Worm (Caenorhabditis elegans) whole organism, late embryonic: Measurements from ENCODE around the gene ain-1.

Source experiments
- gmeb-2 ChIP-seq: sonication (generic microtip); optimal IDR thresholded peaks from 2 replicates; lab custom pipeline; 2016; ENCODE audit warnings: missing genetic modification characterization, inconsistent platforms, missing compliant biosample characterization
- madf-2 ChIP-seq: sonication (generic microtip); optimal IDR thresholded peaks from 2 replicates; lab custom pipeline; 2017; ENCODE audit warnings: missing genetic modification characterization, missing compliant biosample characterization
- nhr-11 ChIP-seq: fragments of 150-350 bp; optimal IDR thresholded peaks from 2 replicates; lab custom pipeline; 2014; ENCODE audit warnings: missing biosample characterization, missing genetic modification characterization
- nhr-232 ChIP-seq: sonication (generic microtip); optimal IDR thresholded peaks from 2 replicates; lab custom pipeline; 2016; ENCODE audit warnings: missing genetic modification characterization, missing compliant biosample characterization
- pag-3 ChIP-seq: sonication (generic microtip); optimal IDR thresholded peaks from 2 replicates; lab custom pipeline; 2016; ENCODE audit warnings: missing compliant biosample characterization, missing genetic modification characterization, borderline replicate concordance
- pqm-1 ChIP-seq: sonication (generic microtip); optimal IDR thresholded peaks from 2 replicates; lab custom pipeline; 2016; ENCODE audit warnings: missing genetic modification characterization, missing compliant biosample characterization

DNA sequence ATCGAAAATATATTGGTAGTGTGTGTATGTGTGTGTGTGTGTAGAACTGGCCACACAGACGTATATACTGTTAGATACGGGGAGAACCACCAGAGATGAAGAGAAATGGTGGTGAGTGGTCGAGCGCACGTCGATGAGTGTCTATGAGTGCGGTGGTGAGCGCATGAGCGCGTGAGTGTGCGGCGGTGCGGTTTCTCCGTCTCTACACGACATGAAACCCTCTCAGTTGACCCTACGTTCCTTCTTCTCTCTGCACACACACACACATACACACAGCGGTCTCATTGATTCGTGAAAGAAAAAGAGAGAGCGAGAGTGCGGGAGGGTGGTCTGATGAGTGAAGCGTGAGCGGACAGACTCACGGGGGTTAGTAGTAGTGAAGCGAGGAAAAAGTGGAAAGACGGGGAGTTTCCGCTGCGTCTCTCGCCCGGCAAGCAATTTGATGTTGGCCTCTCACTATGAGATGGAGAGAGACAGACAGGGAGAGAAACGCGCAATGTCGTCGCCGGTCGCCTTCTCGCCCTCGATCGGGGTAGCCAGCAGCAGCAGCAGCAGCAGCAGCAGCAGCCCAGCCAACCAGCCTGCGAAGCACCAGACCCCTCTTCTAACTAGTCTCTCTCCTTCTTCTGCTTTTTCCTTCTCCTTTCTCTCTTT, 831 bp upstream of the ain-1 start:
- TF ChIP-seq pqm-1 (peak; percentile 79), nhr-232 (tag; lab: Kevin White, UChicago) (no peak), pag-3 (tag; lab: Kevin White, UChicago) (peak; percentile 50), nhr-11 (no peak), gmeb-2 (tag; lab: Kevin White, UChicago) (no peak), madf-2 (tag; lab: Kevin White, UChicago) (peak; percentile 78)
